Worm (Caenorhabditis elegans) whole organism, L4/young adult: ENCODE measurements around the gene Y54G2A.7.

Experiments
- dao-5 ChIP-seq: sonication (generic microtip); optimal IDR thresholded peaks from 2 replicates; lab custom pipeline; 2016; ENCODE audit warnings: missing genotype, missing genetic modification characterization, moderate library complexity, missing compliant biosample characterization
- him-1 ChIP-seq: sonication (generic microtip); optimal IDR thresholded peaks from 2 replicates; lab custom pipeline; 2016; ENCODE audit warnings: missing genotype, missing genetic modification reagents, missing genetic modification characterization, missing compliant biosample characterization

DNA sequence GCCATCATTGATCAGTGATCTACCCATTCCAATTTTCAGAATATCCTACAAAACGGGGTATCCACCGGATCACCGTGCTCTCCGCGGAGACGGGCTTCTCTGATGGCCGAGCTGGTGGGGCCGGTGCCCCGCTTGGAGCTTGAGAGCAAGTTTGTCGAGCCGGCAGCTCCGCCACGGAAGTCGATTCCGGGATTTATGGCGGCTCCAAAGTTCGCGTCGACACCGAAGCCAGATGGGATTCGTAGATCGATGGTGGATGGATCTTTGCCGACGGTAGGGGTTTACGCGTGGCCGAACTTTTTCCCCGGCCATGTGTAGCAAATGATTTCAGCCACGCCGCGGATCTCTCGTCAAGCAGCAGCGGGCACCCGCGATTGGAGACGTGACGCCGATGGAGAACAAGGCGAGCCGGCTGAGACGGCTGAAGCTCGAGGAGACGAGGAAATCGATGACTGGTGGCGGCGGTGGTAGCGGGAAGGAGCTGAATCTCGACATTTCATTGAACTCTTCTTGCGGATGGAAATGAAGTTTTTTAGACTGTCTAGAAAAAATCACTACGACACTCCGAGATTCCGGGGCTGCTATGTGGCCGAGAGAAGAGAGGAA is 50.2 kb downstream of the Y54G2A.7 start:
- TF ChIP-seq dao-5 (tag; lab: Kevin White, UChicago) (no peak), him-1 (tag; lab: Kevin White, UChicago) (no peak)
